Fruit fly (Drosophila melanogaster) whole organism, embryonic: Measurements from ENCODE around the gene Pcd.
A peak's percentile ranks its signal among the peaks of the same experiment; 100 is the strongest.

ENCODE experiments used
- Aef1 ChIP-seq: fragments of 200-800 bp; sonication (Bioruptor generic); IDR thresholded peaks from 3 replicates; pipeline ENCODE4 v1.3.6; 2022; ENCODE audit warnings: missing biosample characterization, missing genetic modification characterization
- Awh ChIP-seq: fragments of 200-800 bp; sonication (Bioruptor generic); IDR thresholded peaks from 2 replicates; pipeline ENCODE4, ENCODE4 v1.3.6; 2022; ENCODE audit warnings: missing biosample characterization, missing genetic modification characterization
- CG10366 ChIP-seq: fragments of 200-800 bp; sonication (Bioruptor generic); IDR thresholded peaks from 2 replicates; pipeline ENCODE4 v1.3.6; 2022; ENCODE audit warnings: missing biosample characterization, missing genetic modification characterization
- CG10462 ChIP-seq: fragments of 200-800 bp; sonication (Bioruptor generic); optimal IDR thresholded peaks from 2 replicates; lab custom pipeline; 2016; ENCODE audit warnings: missing biosample characterization, missing genetic modification characterization
- CG11504 ChIP-seq: fragments of 200-800 bp; sonication (Bioruptor generic); optimal IDR thresholded peaks from 3 replicates; lab custom pipeline; 2019; ENCODE audit warnings: missing biosample characterization, mild to moderate bottlenecking, missing genetic modification characterization, moderate library complexity
- CG12299 ChIP-seq: fragments of 200-800 bp; sonication (Bioruptor generic); optimal IDR thresholded peaks from 2 replicates; lab custom pipeline; 2018; ENCODE audit warnings: missing biosample characterization, mild to moderate bottlenecking, missing genetic modification characterization
- CG12391 ChIP-seq: fragments of 200-800 bp; sonication (Bioruptor generic); optimal IDR thresholded peaks from 3 replicates; lab custom pipeline; 2018; ENCODE audit warnings: missing biosample characterization, mild to moderate bottlenecking, missing genetic modification characterization, moderate library complexity
- CG14710 ChIP-seq: fragments of 200-800 bp; sonication (Bioruptor generic); optimal IDR thresholded peaks from 3 replicates; lab custom pipeline; 2019; ENCODE audit warnings: missing biosample characterization, mild to moderate bottlenecking, missing genetic modification characterization, moderate library complexity
- CG16813 ChIP-seq: fragments of 200-800 bp; sonication (Bioruptor generic); IDR thresholded peaks from 3 replicates; pipeline ENCODE4 v1.3.6; 2022; ENCODE audit warnings: missing biosample characterization, missing genetic modification characterization; ENCODE audit not compliant: partially characterized antibody
- CG18262 ChIP-seq: fragments of 200-800 bp; optimal IDR thresholded peaks from 3 replicates; lab custom pipeline; 2019; ENCODE audit warnings: missing biosample characterization, mild to moderate bottlenecking, missing genetic modification characterization, moderate library complexity
- CG2678 ChIP-seq: fragments of 200-800 bp; sonication (Bioruptor generic); optimal IDR thresholded peaks from 3 replicates; lab custom pipeline; 2019; ENCODE audit warnings: missing biosample characterization, mild to moderate bottlenecking, missing genetic modification characterization, moderate library complexity
- CG30403 ChIP-seq: fragments of 200-800 bp; sonication (Bioruptor generic); optimal IDR thresholded peaks from 3 replicates; lab custom pipeline; 2016; ENCODE audit warnings: missing biosample characterization, missing genetic modification characterization
- CG30431 ChIP-seq: fragments of 200-800 bp; sonication (Bioruptor generic); optimal IDR thresholded peaks from 2 replicates; lab custom pipeline; 2017; ENCODE audit warnings: missing biosample characterization, missing genetic modification characterization
- CG9932 ChIP-seq: fragments of 200-800 bp; sonication (Bioruptor generic); IDR thresholded peaks from 2 replicates; pipeline ENCODE4 v1.3.6; 2022; ENCODE audit warnings: missing biosample characterization, missing genetic modification characterization
- CHES-1-like ChIP-seq: fragments of 200-800 bp; sonication (Bioruptor generic); optimal IDR thresholded peaks from 2 replicates; lab custom pipeline; 2016; ENCODE audit warnings: missing biosample characterization, missing genetic modification characterization
- Camta ChIP-seq: fragments of 200-800 bp; sonication (Bioruptor generic); optimal IDR thresholded peaks from 2 replicates; lab custom pipeline; 2016; ENCODE audit warnings: missing biosample characterization, missing genetic modification characterization
- CrebB ChIP-seq: fragments of 200-800 bp; sonication (Bioruptor generic); optimal IDR thresholded peaks from 3 replicates; lab custom pipeline; 2018; ENCODE audit warnings: missing biosample characterization, mild to moderate bottlenecking, missing genetic modification characterization
- D ChIP-seq, 2 experiments: fragments of 200-800 bp in 1 of 2; fragments of >200 bp in 1 of 2; sonication (Bioruptor generic) in 1 of 2; optimal IDR thresholded peaks; 2 replicates in 1 of 2; 3 replicates in 1 of 2; lab custom pipeline; 2017; ENCODE audit warnings: mild to moderate bottlenecking in 1 of 2, missing biosample characterization in 1 of 2, missing genetic modification characterization in 1 of 2, missing genetic modification reagents in 1 of 2
- Fer2 ChIP-seq: fragments of 200-800 bp; sonication (Bioruptor generic); optimal IDR thresholded peaks from 2 replicates; lab custom pipeline; 2018; ENCODE audit warnings: missing biosample characterization, mild to moderate bottlenecking, missing genetic modification characterization, moderate library complexity
- Gsc ChIP-seq: fragments of 200-800 bp; sonication (Bioruptor generic); IDR thresholded peaks from 2 replicates; pipeline ENCODE4 v1.3.6; 2022; ENCODE audit warnings: missing biosample characterization, missing genetic modification characterization
- HmgD ChIP-seq: fragments of 200-800 bp; sonication (Bioruptor generic); optimal IDR thresholded peaks from 3 replicates; lab custom pipeline; 2016; ENCODE audit warnings: missing biosample characterization, missing genetic modification characterization
- Meics ChIP-seq: fragments of 200-800 bp; sonication (Bioruptor generic); optimal IDR thresholded peaks from 2 replicates; lab custom pipeline; 2017; ENCODE audit warnings: missing biosample characterization, mild to moderate bottlenecking, missing genetic modification characterization
- Mrtf ChIP-seq: fragments of 200-800 bp; sonication (Bioruptor generic); IDR thresholded peaks from 3 replicates; pipeline ENCODE4 v1.3.6; 2022; ENCODE audit warnings: missing biosample characterization, missing genetic modification characterization
- Rfx ChIP-seq: fragments of 200-800 bp; sonication (Bioruptor generic); IDR thresholded peaks from 2 replicates; pipeline ENCODE4 v1.3.6; 2022; ENCODE audit warnings: missing biosample characterization, missing genetic modification characterization
- Stat92E ChIP-seq, 3 experiments: fragments of >200 bp in 2 of 3; fragments of 200-800 bp in 1 of 3; sonication (Bioruptor generic) in 1 of 3; optimal IDR thresholded peaks; 2 replicates each; lab custom pipeline; 2017 to 2019; ENCODE audit warnings: missing biosample characterization in 3 of 3, missing genetic modification characterization in 3 of 3, mild to moderate bottlenecking in 1 of 3, moderate library complexity in 1 of 3
- Xbp1 ChIP-seq: fragments of 200-800 bp; sonication (Bioruptor generic); optimal IDR thresholded peaks from 3 replicates; lab custom pipeline; 2016; ENCODE audit warnings: missing biosample characterization, mild to moderate bottlenecking, missing genetic modification characterization
- amos ChIP-seq: fragments of 200-800 bp; sonication (Bioruptor generic); IDR thresholded peaks from 2 replicates; pipeline ENCODE4 v1.3.6; 2022; ENCODE audit warnings: missing biosample characterization, missing genetic modification characterization; ENCODE audit not compliant: partially characterized antibody
- bab2 ChIP-seq: fragments of 200-800 bp; sonication (Bioruptor generic); optimal IDR thresholded peaks from 2 replicates; lab custom pipeline; 2016; ENCODE audit warnings: missing biosample characterization, missing genetic modification characterization
- btn ChIP-seq: fragments of 200-800 bp; sonication (Bioruptor generic); optimal IDR thresholded peaks from 2 replicates; lab custom pipeline; 2016; ENCODE audit warnings: missing biosample characterization, missing genetic modification characterization
- cato ChIP-seq: fragments of 200-800 bp; sonication (Bioruptor generic); optimal IDR thresholded peaks from 2 replicates; lab custom pipeline; 2016; ENCODE audit warnings: missing biosample characterization, missing genetic modification characterization, borderline replicate concordance
- crol ChIP-seq: fragments of 200-800 bp; sonication (Bioruptor generic); IDR thresholded peaks from 2 replicates; pipeline ENCODE4 v1.3.6; 2022; ENCODE audit warnings: missing biosample characterization, missing genetic modification characterization
- da ChIP-seq: fragments of 200-800 bp; sonication (Bioruptor generic); optimal IDR thresholded peaks from 2 replicates; lab custom pipeline; 2016; ENCODE audit warnings: missing biosample characterization, missing genetic modification characterization
- dmrt11E ChIP-seq: fragments of 200-800 bp; sonication (Bioruptor generic); optimal IDR thresholded peaks from 3 replicates; lab custom pipeline; 2018; ENCODE audit warnings: missing biosample characterization, mild to moderate bottlenecking, missing genetic modification characterization, moderate library complexity
- ewg ChIP-seq: fragments of 200-800 bp; sonication (Bioruptor generic); optimal IDR thresholded peaks from 3 replicates; lab custom pipeline; 2017; ENCODE audit warnings: mild to moderate bottlenecking, missing biosample characterization, missing genetic modification reagents, missing genetic modification characterization
- gem ChIP-seq: fragments of 200-800 bp; sonication (Bioruptor generic); optimal IDR thresholded peaks from 2 replicates; lab custom pipeline; 2019; ENCODE audit warnings: missing biosample characterization, mild to moderate bottlenecking, missing genetic modification characterization, moderate library complexity
- hkb ChIP-seq, 2 experiments: fragments of 200-800 bp in 1 of 2; fragments of >200 bp in 1 of 2; sonication (Bioruptor generic) in 1 of 2; IDR thresholded peaks in 1 of 2; optimal IDR thresholded peaks in 1 of 2; 2 replicates each; pipeline versions ENCODE4 v1.3.6 to Lab custom; 2017 to 2022; ENCODE audit warnings: missing biosample characterization in 1 of 2, missing genetic modification characterization in 1 of 2
- inv ChIP-seq: fragments of 200-800 bp; sonication (Bioruptor generic); IDR thresholded peaks from 2 replicates; pipeline ENCODE4 v1.3.6; 2022; ENCODE audit warnings: missing biosample characterization, missing genetic modification characterization; ENCODE audit not compliant: partially characterized antibody
- onecut ChIP-seq: fragments of 200-800 bp; sonication (Bioruptor generic); IDR thresholded peaks from 2 replicates; pipeline ENCODE4 v1.3.6; 2022; ENCODE audit warnings: missing biosample characterization, missing genetic modification characterization
- pzg ChIP-seq: fragments of 200-800 bp; sonication (Bioruptor generic); optimal IDR thresholded peaks from 3 replicates; lab custom pipeline; 2018; ENCODE audit warnings: missing biosample characterization, mild to moderate bottlenecking, missing genetic modification characterization, moderate library complexity
- rib ChIP-seq: fragments of 200-800 bp; sonication (Bioruptor generic); IDR thresholded peaks from 2 replicates; pipeline ENCODE4 v1.3.6; 2022; ENCODE audit warnings: missing biosample characterization, missing genetic modification characterization
- ro ChIP-seq: fragments of 200-800 bp; sonication (Bioruptor generic); IDR thresholded peaks from 2 replicates; pipeline ENCODE4 v1.3.6; 2022; ENCODE audit warnings: missing biosample characterization, missing genetic modification characterization
- scrt ChIP-seq: fragments of 200-800 bp; sonication (Bioruptor generic); optimal IDR thresholded peaks from 2 replicates; lab custom pipeline; 2018; ENCODE audit warnings: missing biosample characterization, mild to moderate bottlenecking, missing genetic modification characterization, moderate library complexity
- slbo ChIP-seq: fragments of 200-800 bp; sonication (Bioruptor generic); IDR thresholded peaks from 2 replicates; pipeline ENCODE4 v1.3.6; 2022; ENCODE audit warnings: missing biosample characterization, missing genetic modification characterization
- sob ChIP-seq: fragments of 200-800 bp; sonication (Bioruptor generic); IDR thresholded peaks from 2 replicates; pipeline ENCODE4 v1.3.6; 2022; ENCODE audit warnings: missing biosample characterization, missing genetic modification characterization
- tap ChIP-seq: fragments of 200-800 bp; optimal IDR thresholded peaks from 3 replicates; lab custom pipeline; 2019; ENCODE audit warnings: missing biosample characterization, mild to moderate bottlenecking, missing genetic modification characterization, moderate library complexity
- trem ChIP-seq: fragments of 200-800 bp; optimal IDR thresholded peaks from 3 replicates; lab custom pipeline; 2019; ENCODE audit warnings: missing biosample characterization, mild to moderate bottlenecking, missing genetic modification characterization, moderate library complexity
- z ChIP-seq: fragments of 200-800 bp; sonication (Bioruptor generic); IDR thresholded peaks from 3 replicates; pipeline ENCODE4 v1.3.6; 2022; ENCODE audit warnings: missing biosample characterization, missing genetic modification characterization
- zfh1 ChIP-seq: fragments of 200-800 bp; sonication (Bioruptor generic); IDR thresholded peaks from 3 replicates; pipeline ENCODE4 v1.3.6; 2022; ENCODE audit warnings: missing biosample characterization, missing genetic modification characterization
- zfh2 ChIP-seq: fragments of 200-800 bp; sonication (Bioruptor generic); optimal IDR thresholded peaks from 2 replicates; lab custom pipeline; 2016; ENCODE audit warnings: missing biosample characterization, missing genetic modification characterization

Pcd gene

DNA sequence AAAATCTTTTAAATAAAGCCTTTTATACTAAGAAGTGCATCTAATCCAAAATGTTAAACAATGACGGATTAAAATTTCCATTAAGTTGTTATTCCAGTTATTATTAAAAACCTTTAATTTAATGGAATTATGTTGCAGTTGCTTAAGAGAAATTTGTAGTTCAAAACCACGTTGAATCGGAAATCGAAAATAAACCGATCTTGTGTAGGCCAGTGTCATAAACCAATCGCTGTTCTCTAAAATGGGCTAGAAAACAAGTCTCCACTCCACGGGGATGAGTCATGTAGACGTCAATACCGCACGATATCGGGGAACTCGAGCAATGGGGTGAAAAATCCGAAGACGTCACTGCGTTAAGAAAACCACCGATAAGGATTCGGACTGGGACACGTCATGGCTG, 38.6 kb downstream of the Pcd start (continued):
- TF ChIP-seq cato (GFP tag; lab: Kevin White, UChicago) = no peak
- no peak for TF ChIP-seq zfh2 (GFP tag; lab: Kevin White, UChicago)
- TF ChIP-seq ro = no peak
- TF ChIP-seq ewg (GFP tag; lab: Kevin White, UChicago) = no peak
- TF ChIP-seq CG14710 (tag; lab: Kevin White, UChicago) = no peak
- TF ChIP-seq Awh = no peak
- TF ChIP-seq zfh1 (GFP tag; lab: Robert Waterston, UW) = no peak
- no peak for TF ChIP-seq CHES-1-like (GFP tag; lab: Kevin White, UChicago)
- no peak for TF ChIP-seq Camta (GFP tag; lab: Kevin White, UChicago)
- TF ChIP-seq CG10462 (GFP tag; lab: Kevin White, UChicago) = no peak
- no peak for TF ChIP-seq CG30431 (GFP tag; lab: Kevin White, UChicago)
- TF ChIP-seq pzg (GFP tag; lab: Kevin White, UChicago) = no peak
- TF ChIP-seq HmgD (GFP tag; lab: Kevin White, UChicago) = no peak
- TF ChIP-seq sob (GFP tag; lab: Robert Waterston, UW) = no peak
- peak; percentile 45 for TF ChIP-seq CG9932 (GFP tag; lab: Robert Waterston, UW)
- peak; percentile 25; the same call in 1 of the 2 replicates for TF ChIP-seq Rfx
- TF ChIP-seq CG10366 (GFP tag; lab: Robert Waterston, UW) = peak; percentile 7; the same call in 1 of the 2 replicates
- no peak for TF ChIP-seq btn (GFP tag; lab: Kevin White, UChicago)
- no peak for TF ChIP-seq CrebB (tag; lab: Kevin White, UChicago)
- no peak for TF ChIP-seq CG12391
- no peak for TF ChIP-seq Meics (GFP tag; lab: Kevin White, UChicago)
- TF ChIP-seq Gsc (GFP tag; lab: Robert Waterston, UW) = no peak
- no peak for TF ChIP-seq z (GFP tag; lab: Robert Waterston, UW)
- TF ChIP-seq da (GFP tag; lab: Kevin White, UChicago) = no peak
- TF ChIP-seq bab2 (GFP tag; lab: Kevin White, UChicago) = no peak
- TF ChIP-seq Mrtf (GFP tag; lab: Robert Waterston, UW) = no peak
- TF ChIP-seq dmrt11E = no peak

DNA sequence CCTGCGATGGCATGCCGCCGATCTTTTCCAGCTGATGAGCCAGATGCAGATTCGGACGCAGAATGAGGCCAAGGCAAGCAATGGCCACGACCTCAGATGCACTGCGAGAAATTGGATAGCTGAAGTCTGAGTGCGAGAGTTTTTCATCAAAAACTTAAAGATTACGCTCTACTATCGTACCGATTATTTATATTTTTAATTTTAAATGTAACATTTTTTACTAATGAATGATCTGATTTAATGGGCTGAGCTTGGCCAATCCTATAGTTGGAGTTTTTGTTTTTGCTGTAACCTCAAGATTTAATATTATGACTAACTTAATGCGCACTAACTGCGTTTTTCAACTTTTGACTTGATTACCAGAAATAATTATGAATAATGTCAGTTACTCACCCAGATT, 39.3 kb downstream of the Pcd start:
- TF ChIP-seq gem = peak; percentile 7
- TF ChIP-seq slbo = peak; percentile 12; the same call in 1 of the 2 replicates
- no peak for TF ChIP-seq tap
- no peak for TF ChIP-seq crol (GFP tag; lab: Robert Waterston, UW)
- TF ChIP-seq scrt (GFP tag; lab: Kevin White, UChicago) = no peak
- TF ChIP-seq CG30403 = peak; percentile 7
- no peak for TF ChIP-seq hkb (optimal IDR thresholded peaks at IDR 0.05; lab: Kevin White, UChicago)
- 0 out of 2 replicates have a peak, but pooled peaks have one; percentile 19 for TF ChIP-seq hkb (GFP tag; IDR thresholded peaks at IDR 0.05; lab: Robert Waterston, UW)
- TF ChIP-seq CG11504 (tag; lab: Kevin White, UChicago) = peak; percentile 7
- TF ChIP-seq, all 482 proteins: peak for 5

DNA sequence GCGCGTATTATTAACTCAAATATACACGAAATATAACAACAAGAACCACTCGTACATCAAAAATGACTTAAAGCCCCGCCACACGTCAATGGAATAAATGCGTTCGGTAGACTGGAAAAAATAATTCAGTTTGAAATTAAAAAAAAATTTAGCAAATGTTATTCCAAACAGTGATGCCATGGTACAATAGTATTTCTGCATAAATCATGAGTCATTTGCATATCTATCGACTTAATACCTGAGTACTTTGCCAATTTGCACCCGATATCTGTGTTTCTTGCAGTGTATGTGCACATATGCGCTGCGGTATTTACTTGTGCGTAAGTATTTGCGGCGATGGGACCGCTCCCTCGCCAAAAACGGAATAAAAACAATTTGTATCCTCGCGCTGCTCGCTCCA, 40.2 kb downstream of the Pcd start:
- peak; percentile 25; the same call in 1 of the 3 replicates for TF ChIP-seq Aef1 (GFP tag; lab: Robert Waterston, UW)
- TF ChIP-seq Fer2 = no peak
- no peak for TF ChIP-seq inv (GFP tag; lab: Robert Waterston, UW)
- TF ChIP-seq D (optimal IDR thresholded peaks at IDR 0.05; lab: Kevin White, UChicago) = no peak
- TF ChIP-seq D (GFP tag; optimal IDR thresholded peaks at IDR 0.05; lab: Kevin White, UChicago) = no peak
- no peak for TF ChIP-seq amos (GFP tag; lab: Robert Waterston, UW)
- peak; percentile 31 for TF ChIP-seq zfh2 (GFP tag; lab: Kevin White, UChicago)
- TF ChIP-seq trem (tag; lab: Kevin White, UChicago) = no peak
- TF ChIP-seq Stat92E (GFP tag; optimal IDR thresholded peaks at IDR 0.05; lab: Kevin White, UChicago) = no peak
- TF ChIP-seq CG12299 (tag; lab: Kevin White, UChicago) = no peak
- no peak for TF ChIP-seq CG16813 (GFP tag; lab: Robert Waterston, UW)
- peak; percentile 25 for TF ChIP-seq CG2678 (tag; lab: Kevin White, UChicago)
- TF ChIP-seq rib (GFP tag; lab: Robert Waterston, UW) = no peak
- TF ChIP-seq onecut = no peak
- peak; percentile 7 for TF ChIP-seq CG18262 (tag; lab: Kevin White, UChicago)
- peak; percentile 57 for TF ChIP-seq Xbp1 (GFP tag; lab: Kevin White, UChicago)
